Worm (Caenorhabditis elegans): ENCODE results near the gene Y57G11A.4.

Gene Y57G11A.4

ce11 chrIV:14445191-14445795 is 36.8 kb upstream of the Y57G11A.4 start (continued):
- TF ChIP-seq unc-62 (GFP tag; optimal IDR thresholded peaks at IDR 0.05) (no peak), dmd-4 (tag; optimal IDR thresholded peaks at IDR 0.05) (no peak), aly-2 (tag; optimal IDR thresholded peaks at IDR 0.05) (no peak), nhr-129 (tag; optimal IDR thresholded peaks at IDR 0.05) (peak; percentile 69), mbf-1 (tag; optimal IDR thresholded peaks at IDR 0.05) (no peak), ztf-4 (tag; optimal IDR thresholded peaks at IDR 0.05) (no peak), unc-55 (GFP tag; optimal IDR thresholded peaks at IDR 0.05) (no peak), nhr-11 (tag; optimal IDR thresholded peaks at IDR 0.05) (no peak), lin-11 (tag; optimal IDR thresholded peaks at IDR 0.05) (no peak), alr-1 (tag; optimal IDR thresholded peaks at IDR 0.05) (no peak), nhr-23 (tag; optimal IDR thresholded peaks at IDR 0.05) (no peak), nhr-237 (tag; optimal IDR thresholded peaks at IDR 0.05) (no peak), nhr-25 (tag; optimal IDR thresholded peaks at IDR 0.05) (peak; percentile 38), ceh-82 (tag; optimal IDR thresholded peaks at IDR 0.05) (no peak)

ce11 chrIV:14456667-14457066 is 25.4 kb upstream of the Y57G11A.4 start, which contains the start of gene nspg-9:
TSS of gene nspg-9 (plus strand) at chrIV:14456900.
- TF ChIP-seq skn-1 (tag; optimal IDR thresholded peaks at IDR 0.05) (no peak), mdl-1 (tag; optimal IDR thresholded peaks at IDR 0.05) (no peak), nhr-25 (tag; optimal IDR thresholded peaks at IDR 0.05) (no peak), unc-62 (GFP tag; optimal IDR thresholded peaks at IDR 0.05) (no peak), lin-13 (GFP tag; optimal IDR thresholded peaks at IDR 0.05) (no peak), ceh-82 (tag; optimal IDR thresholded peaks at IDR 0.05) (no peak), nhr-10 (tag; optimal IDR thresholded peaks at IDR 0.05) (no peak), blmp-1 (tag; optimal IDR thresholded peaks at IDR 0.05; ENCODE audit: insufficient read depth) (no peak), fos-1 (tag; optimal IDR thresholded peaks at IDR 0.05) (peak; percentile 88), sma-3 (GFP tag; optimal IDR thresholded peaks at IDR 0.05) (no peak), ZK546.5 (tag; optimal IDR thresholded peaks at IDR 0.05) (no peak), ztf-4 (tag; optimal IDR thresholded peaks at IDR 0.05) (no peak), nhr-129 (tag; optimal IDR thresholded peaks at IDR 0.05) (peak; percentile 27), egl-27 (tag; optimal IDR thresholded peaks at IDR 0.05) (no peak), gmeb-1 (tag; optimal IDR thresholded peaks at IDR 0.05) (peak; percentile 16), R02D3.7 (tag; optimal IDR thresholded peaks at IDR 0.05) (no peak), C34F6.9 (tag; optimal IDR thresholded peaks at IDR 0.05) (no peak), F13H6.1 (tag; optimal IDR thresholded peaks at IDR 0.05) (no peak), crh-2 (tag; optimal IDR thresholded peaks at IDR 0.05) (peak; percentile 39)

- TF ChIP-seq crh-2 (tag; optimal IDR thresholded peaks at IDR 0.05) (peak; percentile 99), ztf-11 (tag; optimal IDR thresholded peaks at IDR 0.05) (no peak), nhr-12 (tag; optimal IDR thresholded peaks at IDR 0.05) (peak; percentile 7), nhr-237 (tag; optimal IDR thresholded peaks at IDR 0.05) (peak; percentile 88), nhr-11 (tag; optimal IDR thresholded peaks at IDR 0.05) (no peak), dmd-4 (tag; optimal IDR thresholded peaks at IDR 0.05) (peak; percentile 32), ama-1 (optimal IDR thresholded peaks at IDR 0.05) (peak; percentile 88), mab-5 (tag; optimal IDR thresholded peaks at IDR 0.05) (peak; percentile 97), sma-9 (GFP tag; optimal IDR thresholded peaks at IDR 0.05) (peak; percentile 96), sma-9 (tag; optimal IDR thresholded peaks at IDR 0.05) (no peak), unc-55 (GFP tag; optimal IDR thresholded peaks at IDR 0.05) (peak; percentile 100), F13H6.1 (tag; optimal IDR thresholded peaks at IDR 0.05) (peak; percentile 93), egl-27 (tag; optimal IDR thresholded peaks at IDR 0.05) (peak; percentile 97), ZK546.5 (tag; optimal IDR thresholded peaks at IDR 0.05) (peak; percentile 84), sem-4 (tag; optimal IDR thresholded peaks at IDR 0.05) (peak; percentile 95), aly-2 (tag; optimal IDR thresholded peaks at IDR 0.05) (no peak), blmp-1 (tag; optimal IDR thresholded peaks at IDR 0.05; ENCODE audit: insufficient read depth) (peak; percentile 72), unc-39 (tag; optimal IDR thresholded peaks at IDR 0.05) (no peak), skn-1 (tag; optimal IDR thresholded peaks at IDR 0.05) (peak; percentile 63), Y55F3AM.14 (GFP tag; optimal IDR thresholded peaks at IDR 0.05) (peak; percentile 46), alr-1 (tag; optimal IDR thresholded peaks at IDR 0.05) (no peak), gmeb-1 (tag; optimal IDR thresholded peaks at IDR 0.05) (peak; percentile 100), nhr-21 (tag; optimal IDR thresholded peaks at IDR 0.05) (peak; percentile 96), fos-1 (tag; optimal IDR thresholded peaks at IDR 0.05) (peak; percentile 90), mbf-1 (tag; optimal IDR thresholded peaks at IDR 0.05) (no peak), R02D3.7 (tag; optimal IDR thresholded peaks at IDR 0.05) (peak; percentile 98), elt-3 (tag; optimal IDR thresholded peaks at IDR 0.05) (no peak), elt-1 (tag; optimal IDR thresholded peaks at IDR 0.05) (no peak), nhr-25 (tag; optimal IDR thresholded peaks at IDR 0.05) (peak; percentile 96), ztf-1 (GFP tag; conservative IDR thresholded peaks at IDR 0.05) (no peak), peb-1 (tag; optimal IDR thresholded peaks at IDR 0.05) (no peak), lin-13 (GFP tag; optimal IDR thresholded peaks at IDR 0.05) (peak; percentile 98), lsy-2 (tag; optimal IDR thresholded peaks at IDR 0.05) (peak; percentile 92 to 98), nhr-77 (tag; optimal IDR thresholded peaks at IDR 0.05) (peak; percentile 75), ceh-82 (tag; optimal IDR thresholded peaks at IDR 0.05) (peak; percentile 93), ceh-16 (tag; optimal IDR thresholded peaks at IDR 0.05) (peak; percentile 79), nhr-23 (tag; optimal IDR thresholded peaks at IDR 0.05) (no peak), lin-39 (tag; optimal IDR thresholded peaks at IDR 0.05) (peak; percentile 14), unc-62 (GFP tag; optimal IDR thresholded peaks at IDR 0.05) (peak; percentile 21), lin-11 (tag; optimal IDR thresholded peaks at IDR 0.05) (peak; percentile 98)
Measured at ce11 chrIV:14464065-14464567, 18.0 kb upstream of the Y57G11A.4 start, which contains the start of gene dld-1. TSS of gene dld-1 (plus strand) at chrIV:14464517.

Measured in whole organism, L2 larva.